Fruit fly (Drosophila melanogaster): ENCODE measurements around the gene Cyp28d2.

The Cyp28d2 gene

dm6 chr2L:5206964-5207585 lies at the start of gene Cyp28d2:
Gene Cyp28d2 (plus strand): TSS chr2L:5207267.
- TF ChIP-seq Pif1A (GFP tag; optimal IDR thresholded peaks at IDR 0.05) (no peak), CG4496 (GFP tag; IDR thresholded peaks at IDR 0.05) (no peak), CG34367 (tag; optimal IDR thresholded peaks at IDR 0.05) (no peak), CG8159 (tag; optimal IDR thresholded peaks at IDR 0.05) (no peak), CG32121 (GFP tag; IDR thresholded peaks at IDR 0.05) (no peak), CG14655 (GFP tag; optimal IDR thresholded peaks at IDR 0.05) (no peak), CG15710 (tag; optimal IDR thresholded peaks at IDR 0.05) (no peak), Ets98B (GFP tag; IDR thresholded peaks at IDR 0.05) (no peak), CG10348 (GFP tag; IDR thresholded peaks at IDR 0.05) (no peak), EcR (GFP tag; optimal IDR thresholded peaks at IDR 0.05) (no peak), CG12605 (GFP tag; IDR thresholded peaks at IDR 0.05) (no peak), Pif1B (GFP tag; optimal IDR thresholded peaks at IDR 0.05) (no peak), D1 (tag; optimal IDR thresholded peaks at IDR 0.05) (no peak)

- no peak for TF ChIP-seq CG13204 (GFP tag; optimal IDR thresholded peaks at IDR 0.05)
- TF ChIP-seq CG4496 (GFP tag; IDR thresholded peaks at IDR 0.05) = no peak
- TF ChIP-seq CG10348 (GFP tag; IDR thresholded peaks at IDR 0.05) = no peak
- no peak for TF ChIP-seq D1 (tag; optimal IDR thresholded peaks at IDR 0.05)
- no peak for TF ChIP-seq Snoo (tag; optimal IDR thresholded peaks at IDR 0.05)
- TF ChIP-seq Ets98B (GFP tag; IDR thresholded peaks at IDR 0.05) = peak; percentile 30; the same call in 1 of the 2 replicates
- no peak for TF ChIP-seq CG17806 (tag; optimal IDR thresholded peaks at IDR 0.05)
- peak; percentile 68 for TF ChIP-seq CG32121 (GFP tag; IDR thresholded peaks at IDR 0.05)
- peak; percentile 94 for TF ChIP-seq EcR (GFP tag; optimal IDR thresholded peaks at IDR 0.05)
- TF ChIP-seq CG9948 (tag; optimal IDR thresholded peaks at IDR 0.05) = no peak
- no peak for TF ChIP-seq CG15710 (tag; optimal IDR thresholded peaks at IDR 0.05)
These were observed 20.5 kb upstream of the Cyp28d2 start for dm6 chr2L:5186543-5186942.

- TF ChIP-seq CG17806 (tag; optimal IDR thresholded peaks at IDR 0.05) (no peak), CG12605 (GFP tag; IDR thresholded peaks at IDR 0.05) (no peak), CG8301 (tag; optimal IDR thresholded peaks at IDR 0.05) (no peak), EcR (GFP tag; optimal IDR thresholded peaks at IDR 0.05) (no peak), Pif1B (GFP tag; optimal IDR thresholded peaks at IDR 0.05) (no peak), D1 (tag; optimal IDR thresholded peaks at IDR 0.05) (no peak), CG10348 (GFP tag; IDR thresholded peaks at IDR 0.05) (no peak), CG15710 (tag; optimal IDR thresholded peaks at IDR 0.05) (no peak), CG34367 (tag; optimal IDR thresholded peaks at IDR 0.05) (no peak), Ets98B (GFP tag; IDR thresholded peaks at IDR 0.05) (no peak), CG14655 (GFP tag; optimal IDR thresholded peaks at IDR 0.05) (no peak), CG8159 (tag; optimal IDR thresholded peaks at IDR 0.05) (no peak), Snoo (tag; optimal IDR thresholded peaks at IDR 0.05) (no peak)
These were observed 11.4 kb upstream of the Cyp28d2 start for dm6 chr2L:5195639-5196038.

dm6 chr2L:5196684-5197083 lies 10.4 kb upstream of the Cyp28d2 start:
- no peak for TF ChIP-seq CG15710 (tag; optimal IDR thresholded peaks at IDR 0.05)
- TF ChIP-seq CG17806 (tag; optimal IDR thresholded peaks at IDR 0.05) = no peak
- TF ChIP-seq CG12605 (GFP tag; IDR thresholded peaks at IDR 0.05) = no peak
- TF ChIP-seq CG13204 (GFP tag; optimal IDR thresholded peaks at IDR 0.05) = no peak
- TF ChIP-seq Pif1A (GFP tag; optimal IDR thresholded peaks at IDR 0.05) = no peak
- no peak for TF ChIP-seq CG9948 (tag; optimal IDR thresholded peaks at IDR 0.05)
- TF ChIP-seq rn (GFP tag; IDR thresholded peaks at IDR 0.05) = no peak
- no peak for TF ChIP-seq CG34367 (tag; optimal IDR thresholded peaks at IDR 0.05)
- no peak for TF ChIP-seq CG10348 (GFP tag; IDR thresholded peaks at IDR 0.05)
- no peak for TF ChIP-seq CG8301 (tag; optimal IDR thresholded peaks at IDR 0.05)
- no peak for TF ChIP-seq CG32121 (GFP tag; IDR thresholded peaks at IDR 0.05)

dm6 chr2L:5197200-5197599 lies 9.9 kb upstream of the Cyp28d2 start:
- no peak for TF ChIP-seq CG12605 (GFP tag; IDR thresholded peaks at IDR 0.05)
- TF ChIP-seq CG15710 (tag; optimal IDR thresholded peaks at IDR 0.05) = no peak
- TF ChIP-seq CG34367 (tag; optimal IDR thresholded peaks at IDR 0.05) = no peak
- no peak for TF ChIP-seq CG17806 (tag; optimal IDR thresholded peaks at IDR 0.05)
- no peak for TF ChIP-seq D1 (tag; optimal IDR thresholded peaks at IDR 0.05)
- no peak for TF ChIP-seq CG4496 (GFP tag; IDR thresholded peaks at IDR 0.05)

- TF ChIP-seq Pif1B (GFP tag; optimal IDR thresholded peaks at IDR 0.05) = no peak
- no peak for TF ChIP-seq fd96Ca (GFP tag; IDR thresholded peaks at IDR 0.05)
- TF ChIP-seq rn (GFP tag; IDR thresholded peaks at IDR 0.05) = no peak
- no peak for TF ChIP-seq CG8301 (tag; optimal IDR thresholded peaks at IDR 0.05)
- TF ChIP-seq CG13204 (GFP tag; optimal IDR thresholded peaks at IDR 0.05) = no peak
- TF ChIP-seq CG9948 (tag; optimal IDR thresholded peaks at IDR 0.05) = no peak
- no peak for TF ChIP-seq D1 (tag; optimal IDR thresholded peaks at IDR 0.05)
- TF ChIP-seq CG8159 (tag; optimal IDR thresholded peaks at IDR 0.05) = no peak
These were observed 1.5 kb downstream of the Cyp28d2 start for dm6 chr2L:5208581-5208980.
